Fruit fly (Drosophila melanogaster) whole organism: ENCODE data around the gene Hexo1.

Experiments used
- CG8478 ChIP-seq: fragments of >200 bp; optimal IDR thresholded peaks from 2 replicates; lab custom pipeline; 2018; ENCODE audit warnings: inconsistent platforms
- Dll ChIP-seq: fragments of >200 bp; optimal IDR thresholded peaks from 2 replicates; lab custom pipeline; 2017
- EcR ChIP-seq, 2 experiments: fragments of >200 bp; optimal IDR thresholded peaks; 2 replicates each; lab custom pipeline; 2017; ENCODE audit warnings: missing biosample characterization in 2 of 2, missing genetic modification characterization in 2 of 2, missing genetic modification reagents in 2 of 2
- pan ChIP-seq: fragments of >200 bp; optimal IDR thresholded peaks from 2 replicates; lab custom pipeline; 2017
- psq ChIP-seq: fragments of >200 bp; optimal IDR thresholded peaks from 2 replicates; lab custom pipeline; 2017
- usp ChIP-seq: fragments of >200 bp; optimal IDR thresholded peaks from 2 replicates; lab custom pipeline; 2017; ENCODE audit warnings: missing biosample characterization, missing genetic modification characterization, mixed read lengths

Gene Hexo1

dm6 chr3L:4288591-4289056 lies at the start of gene Hexo1:
Gene Hexo1, plus strand, starts transcription at chr3L:4288641.
- TF ChIP-seq EcR (GFP tag; optimal IDR thresholded peaks at IDR 0.05; lab: Kevin White, UChicago) (no peak), Dll (lab: Kevin White, UChicago) (no peak)

DNA sequence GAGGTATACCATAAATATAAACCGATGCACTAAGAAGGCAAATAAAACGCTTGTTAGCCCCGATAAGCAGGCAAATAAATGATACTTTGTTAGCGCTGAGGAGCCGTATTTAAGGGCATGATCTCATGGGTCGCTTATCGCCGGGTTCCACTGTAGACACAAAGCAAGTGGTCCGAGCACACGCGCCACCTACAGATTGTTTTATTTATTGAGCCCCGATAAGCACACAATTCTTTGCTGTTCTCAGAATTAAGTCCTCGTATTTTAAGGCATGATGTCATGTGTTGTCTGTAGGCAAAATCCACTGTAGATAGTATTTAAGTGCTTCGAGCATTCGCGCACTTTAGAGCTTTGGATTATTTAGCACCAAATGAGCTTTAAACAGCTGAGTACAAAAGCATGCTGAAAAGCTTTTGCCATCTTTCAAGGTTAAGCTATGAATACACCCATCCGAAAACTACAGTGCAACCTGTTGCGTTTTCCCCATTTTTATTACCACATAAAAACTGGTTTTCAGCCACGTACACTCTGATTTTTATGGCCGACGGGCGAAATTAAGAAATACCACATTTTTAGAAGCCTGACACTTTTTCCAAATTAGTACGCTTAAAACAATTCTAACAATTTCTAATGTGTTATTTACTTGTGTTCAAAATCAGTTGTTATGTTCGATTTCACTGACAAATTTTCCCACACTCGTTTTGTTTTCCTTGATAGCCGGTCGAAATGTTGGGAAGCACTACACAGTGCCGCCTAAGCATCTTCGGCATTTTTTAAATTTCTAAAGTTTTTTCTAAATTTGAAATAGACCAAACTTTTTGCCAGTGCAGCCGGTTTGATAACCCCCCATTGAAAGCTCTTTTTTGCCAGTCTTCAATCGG lies 48.8 kb upstream of the Hexo1 start, which contains the start of gene Sqor:
Sqor (plus strand) TSS at position 732 of the 881 bp plus-strand sequence.
- no peak for TF ChIP-seq EcR (GFP tag; optimal IDR thresholded peaks at IDR 0.05; lab: Kevin White, UChicago)
- TF ChIP-seq pan = no peak
- TF ChIP-seq Dll (lab: Kevin White, UChicago) = no peak
- no peak for TF ChIP-seq CG8478 (lab: Kevin White, UChicago)
- TF ChIP-seq usp = no peak
- TF ChIP-seq psq (lab: Kevin White, UChicago) = no peak

DNA sequence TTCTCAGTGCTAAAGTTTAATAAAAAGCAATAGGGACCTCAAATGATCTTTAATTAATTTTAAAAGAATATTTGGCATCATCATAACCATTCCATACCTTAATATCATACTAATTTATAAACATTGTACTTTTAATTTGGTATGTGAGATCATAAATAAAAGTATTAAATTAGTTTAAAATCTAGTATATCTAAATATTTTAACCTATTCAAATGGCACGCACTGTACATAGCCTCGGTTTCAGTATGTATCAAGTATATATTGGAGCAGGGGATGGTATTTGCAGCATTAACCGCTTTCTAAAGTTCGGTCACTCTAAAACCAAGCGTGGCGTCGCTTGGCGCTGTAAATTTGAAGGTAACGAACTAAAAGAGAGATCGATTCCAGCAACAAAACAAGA lies 46.0 kb upstream of the Hexo1 start, which contains the start of gene pav:
pav (plus strand) TSS at position 307 of the 400 bp plus-strand sequence.
- TF ChIP-seq pan (no peak), CG8478 (lab: Kevin White, UChicago) (no peak), Dll (lab: Kevin White, UChicago) (no peak), usp (no peak), psq (lab: Kevin White, UChicago) (no peak), EcR (GFP tag; optimal IDR thresholded peaks at IDR 0.05; lab: Kevin White, UChicago) (no peak)

- TF ChIP-seq Dll (lab: Kevin White, UChicago) = no peak
- no peak for TF ChIP-seq EcR (GFP tag; optimal IDR thresholded peaks at IDR 0.05; lab: Kevin White, UChicago)
- TF ChIP-seq CG8478 (lab: Kevin White, UChicago) = no peak
- no peak for TF ChIP-seq psq (lab: Kevin White, UChicago)
- no peak for TF ChIP-seq pan
- TF ChIP-seq usp = no peak
These were observed 36.1 kb upstream of the Hexo1 start for dm6 chr3L:4252121-4252861.

- no peak for TF ChIP-seq usp
These were observed 35.4 kb upstream of the Hexo1 start for dm6 chr3L:4252862-4253610.

dm6 chr3L:4253611-4254300 lies 34.7 kb upstream of the Hexo1 start:
- TF ChIP-seq usp (no peak), Dll (lab: Kevin White, UChicago) (no peak), pan (no peak), psq (lab: Kevin White, UChicago) (no peak), EcR (GFP tag; optimal IDR thresholded peaks at IDR 0.05; lab: Kevin White, UChicago) (no peak), CG8478 (lab: Kevin White, UChicago) (no peak)

DNA sequence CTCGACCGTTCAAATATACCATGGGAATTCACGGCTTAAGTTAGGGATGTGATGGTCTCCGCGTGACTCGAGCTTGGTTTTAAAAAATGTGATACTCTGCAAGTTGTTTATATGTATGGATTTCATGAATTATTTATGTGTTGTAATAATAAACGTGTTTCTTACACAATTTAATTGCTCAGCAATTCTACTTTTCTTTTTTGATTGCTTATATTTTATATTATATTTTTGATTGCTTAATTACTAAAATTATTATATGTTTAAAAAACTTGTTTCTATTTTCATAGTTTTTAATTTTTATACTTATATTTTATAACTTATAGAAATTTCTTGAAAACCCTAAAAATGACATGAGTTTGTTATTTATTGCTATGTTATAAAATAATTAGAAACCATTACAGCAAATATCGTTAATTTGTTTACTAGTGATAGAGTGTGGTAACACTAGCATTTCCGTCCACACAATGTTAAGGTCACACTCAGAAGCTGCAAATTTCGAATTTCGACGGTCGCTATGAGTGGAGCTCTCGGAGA lies 34.1 kb upstream of the Hexo1 start, which contains the start of the genes ago and CG1265:
ago (minus strand) TSS at position 6 of the 534 bp plus-strand sequence.
CG1265 (plus strand) TSS at position 476 of the 534 bp plus-strand sequence.
- no peak for TF ChIP-seq pan
- TF ChIP-seq CG8478 (lab: Kevin White, UChicago) = no peak
- TF ChIP-seq usp = no peak
- no peak for TF ChIP-seq psq (lab: Kevin White, UChicago)
- TF ChIP-seq EcR (GFP tag; optimal IDR thresholded peaks at IDR 0.05; lab: Kevin White, UChicago) = no peak
- TF ChIP-seq Dll (lab: Kevin White, UChicago) = no peak

DNA sequence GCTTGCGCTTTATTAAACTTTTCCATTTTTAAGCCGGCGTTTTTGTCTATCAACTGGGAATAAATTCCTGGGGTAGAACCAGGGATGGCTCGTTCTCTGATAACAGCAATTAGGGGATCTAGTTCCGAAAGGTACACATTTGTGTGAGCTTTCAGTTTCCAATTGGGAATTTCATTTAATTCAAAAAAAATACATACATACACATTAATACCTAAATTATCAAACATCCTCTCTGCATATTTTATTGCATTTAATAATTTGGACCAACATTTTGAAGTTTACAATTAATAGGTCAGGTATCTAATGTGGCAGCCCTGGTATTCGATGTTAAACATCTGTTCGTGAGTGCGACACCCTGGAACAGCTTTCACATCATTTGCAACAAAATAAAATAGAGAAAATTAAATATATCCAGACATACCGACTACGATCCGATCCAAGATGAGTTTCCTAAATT lies 29.3 kb upstream of the Hexo1 start, which contains the start of the genes CG15011 and CG1309:
CG15011 (minus strand) TSS at position 51 of the 457 bp plus-strand sequence.
CG1309 (plus strand) TSS at position 329 of the 457 bp plus-strand sequence.
- no peak for TF ChIP-seq psq (lab: Kevin White, UChicago)
- TF ChIP-seq Dll (lab: Kevin White, UChicago) = no peak
- no peak for TF ChIP-seq pan
- no peak for TF ChIP-seq EcR (GFP tag; optimal IDR thresholded peaks at IDR 0.05; lab: Kevin White, UChicago)
- TF ChIP-seq usp = no peak
- no peak for TF ChIP-seq CG8478 (lab: Kevin White, UChicago)

dm6 chr3L:4261177-4261576 lies 27.3 kb upstream of the Hexo1 start:
- TF ChIP-seq CG8478 (lab: Kevin White, UChicago) (no peak), psq (lab: Kevin White, UChicago) (no peak), usp (no peak), Dll (lab: Kevin White, UChicago) (no peak), EcR (GFP tag; optimal IDR thresholded peaks at IDR 0.05; lab: Kevin White, UChicago) (no peak), pan (no peak)

DNA sequence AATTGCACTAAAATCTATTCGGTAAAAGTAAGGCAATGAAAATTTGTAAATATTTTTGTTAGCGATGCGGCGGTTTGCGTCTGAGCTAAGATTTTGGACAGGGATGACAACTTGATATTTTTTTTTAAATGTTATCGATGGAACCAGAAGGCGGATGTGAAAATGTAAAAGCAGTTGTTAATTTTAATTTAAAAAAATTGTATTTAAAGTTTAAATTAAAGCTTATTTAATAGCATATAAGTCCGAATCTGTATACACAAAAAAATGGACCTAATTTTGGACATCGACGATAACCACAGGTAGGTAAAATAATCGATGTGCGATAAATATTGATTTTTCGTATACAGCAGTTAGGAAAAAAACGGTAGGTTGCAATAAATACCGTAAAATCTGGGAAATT lies 26.1 kb upstream of the Hexo1 start, which contains the start of the genes CG11586 and VhaM9.7-a:
CG11586 (minus strand) TSS at position 87 of the 400 bp plus-strand sequence.
VhaM9.7-a (plus strand) TSS at position 322 of the 400 bp plus-strand sequence.
- TF ChIP-seq CG8478 (lab: Kevin White, UChicago) (no peak), pan (no peak), Dll (lab: Kevin White, UChicago) (no peak), EcR (GFP tag; optimal IDR thresholded peaks at IDR 0.05; lab: Kevin White, UChicago) (no peak), psq (lab: Kevin White, UChicago) (no peak), usp (no peak)
